3 worm cellular contexts compared by ENCODE assay signal in genomic region chrII:4914214-4914613, ce11.
TF ChIP-seq lines count a peak whose summit lies in the region.

R05F9.11 (minus strand) TSS chrII:4914218.

TF ChIP-seq in whole organism, L3 larva, 47 proteins besides CTCF, POLR2A, EP300 and RAD21:
- TF ChIP-seq ztf-11 (tag; optimal IDR thresholded peaks at IDR 0.05; lab: Kevin White, UChicago) (no peak), elt-2 (tag; optimal IDR thresholded peaks at IDR 0.05; lab: Kevin White, UChicago) (peak; percentile 13)

TF ChIP-seq in whole organism, L4 larva, 104 proteins besides CTCF, POLR2A, EP300 and RAD21:
- no peak for TF ChIP-seq vab-7 (GFP tag; IDR thresholded peaks at IDR 0.05; lab: Robert Waterston, UW)
- peak in 1 of 2 experiments; percentile 58 for TF ChIP-seq lsy-2 (tag; optimal IDR thresholded peaks at IDR 0.05; lab: Kevin White, UChicago)
- no peak for TF ChIP-seq nhr-28 (tag; optimal IDR thresholded peaks at IDR 0.05; lab: Kevin White, UChicago)
- peak; percentile 10 for TF ChIP-seq F49E8.2 (tag; optimal IDR thresholded peaks at IDR 0.05; lab: Kevin White, UChicago; ENCODE audit: borderline replicate concordance)
- TF ChIP-seq snpc-1.2 (GFP tag; IDR thresholded peaks at IDR 0.05; lab: Robert Waterston, UW) = no peak
- peak; percentile 10 for TF ChIP-seq unc-130 (GFP tag; optimal IDR thresholded peaks at IDR 0.05; lab: Kevin White, UChicago)

TF ChIP-seq in whole organism, young adult, 124 proteins besides CTCF, POLR2A, EP300 and RAD21:
- TF ChIP-seq him-1 (tag; optimal IDR thresholded peaks at IDR 0.05; lab: Kevin White, UChicago) = peak; percentile 79
- peak; percentile 45 for TF ChIP-seq lin-54 (GFP tag; optimal IDR thresholded peaks at IDR 0.05; lab: Kevin White, UChicago)
- TF ChIP-seq rcor-1 (GFP tag; IDR thresholded peaks at IDR 0.05; lab: Robert Waterston, UW) = 0 out of 2 replicates have a peak, but pooled peaks have one; percentile 11
- peak; percentile 93 for TF ChIP-seq madf-6 (GFP tag; IDR thresholded peaks at IDR 0.05; lab: Robert Waterston, UW)
- TF ChIP-seq tlf-1 (GFP tag; optimal IDR thresholded peaks at IDR 0.05; lab: Kevin White, UChicago) = peak; percentile 4
- TF ChIP-seq efl-1 (GFP tag; optimal IDR thresholded peaks at IDR 0.05; lab: Kevin White, UChicago) = peak; percentile 27
- TF ChIP-seq madf-8 (GFP tag; conservative IDR thresholded peaks at IDR 0.05; lab: Robert Waterston, UW) = peak; percentile 87
- TF ChIP-seq hmg-1.2 (GFP tag; IDR thresholded peaks at IDR 0.05; lab: Robert Waterston, UW) = no peak
- TF ChIP-seq F33H1.4 (GFP tag; IDR thresholded peaks at IDR 0.05; lab: Robert Waterston, UW) = peak; percentile 95
- no peak for TF ChIP-seq cebp-2 (GFP tag; IDR thresholded peaks at IDR 0.05; lab: Robert Waterston, UW)
- TF ChIP-seq T07F8.4 (tag; optimal IDR thresholded peaks at IDR 0.05; lab: Kevin White, UChicago) = no peak
- 0 out of 2 replicates have a peak, but pooled peaks have one; percentile 52 for TF ChIP-seq ceh-91 (GFP tag; IDR thresholded peaks at IDR 0.05; lab: Robert Waterston, UW)
- TF ChIP-seq hlh-26 (GFP tag; conservative IDR thresholded peaks at IDR 0.05; lab: Robert Waterston, UW) = no peak
- TF ChIP-seq hsf-1 (GFP tag; IDR thresholded peaks at IDR 0.05; lab: Robert Waterston, UW) = 0 out of 2 replicates have a peak, but pooled peaks have one; percentile 40
- TF ChIP-seq F55B11.4 (tag; optimal IDR thresholded peaks at IDR 0.05; lab: Kevin White, UChicago; ENCODE audit: borderline replicate concordance, insufficient read depth) = no peak
- peak; percentile 90 for TF ChIP-seq xnd-1 (tag; optimal IDR thresholded peaks at IDR 0.05; lab: Kevin White, UChicago)
- peak; percentile 43 for TF ChIP-seq F49E8.2 (tag; optimal IDR thresholded peaks at IDR 0.05; lab: Kevin White, UChicago; ENCODE audit: insufficient read depth)
- 0 out of 2 replicates have a peak, but pooled peaks have one; percentile 18 for TF ChIP-seq mcd-1 (GFP tag; IDR thresholded peaks at IDR 0.05; lab: Robert Waterston, UW)
- TF ChIP-seq lin-26 (GFP tag; IDR thresholded peaks at IDR 0.05; lab: Robert Waterston, UW) = no peak
- peak; percentile 42 for TF ChIP-seq tbp1 (GFP tag; optimal IDR thresholded peaks at IDR 0.05; lab: Kevin White, UChicago)
- TF ChIP-seq tbx-9 (tag; optimal IDR thresholded peaks at IDR 0.05; lab: Kevin White, UChicago; ENCODE audit: borderline replicate concordance) = no peak
- TF ChIP-seq nhr-80 (tag; optimal IDR thresholded peaks at IDR 0.05; lab: Kevin White, UChicago) = no peak
- TF ChIP-seq D2030.7 (GFP tag; IDR thresholded peaks at IDR 0.05; lab: Robert Waterston, UW) = peak; percentile 66
- peak; percentile 94 for TF ChIP-seq lsl-1 (GFP tag; optimal IDR thresholded peaks at IDR 0.05; lab: Kevin White, UChicago)
